Worm (Caenorhabditis elegans): ENCODE results near the gene F07F6.4.

F07F6.4 gene

DNA sequence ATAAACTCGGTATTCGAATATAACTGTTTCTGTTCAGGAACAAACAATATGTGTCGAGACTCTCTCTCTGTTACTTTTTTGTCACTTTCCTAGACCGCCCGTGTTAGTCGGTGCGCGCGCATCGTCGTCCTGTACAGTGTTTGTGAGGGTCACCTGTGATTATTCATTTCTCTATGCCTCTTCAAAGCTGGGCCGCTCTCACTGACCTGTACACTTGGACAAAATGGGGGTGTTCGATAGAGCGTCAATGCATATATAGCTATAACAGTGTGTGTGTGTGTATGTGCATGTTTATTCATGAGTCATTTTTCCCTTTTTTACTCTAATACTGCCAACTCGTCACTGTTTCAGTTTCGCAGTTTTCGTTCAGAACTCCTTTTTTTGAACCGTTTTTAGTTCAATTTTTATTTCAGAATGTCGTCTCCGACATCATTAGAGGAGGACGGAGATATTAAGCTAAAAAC lies 49.7 kb downstream of the F07F6.4 start, which contains the start of gene pkc-3 (continued):
- no peak for TF ChIP-seq zip-5 (tag; optimal IDR thresholded peaks at IDR 0.05)
- TF ChIP-seq ahr-1 (tag; optimal IDR thresholded peaks at IDR 0.05) = no peak

DNA sequence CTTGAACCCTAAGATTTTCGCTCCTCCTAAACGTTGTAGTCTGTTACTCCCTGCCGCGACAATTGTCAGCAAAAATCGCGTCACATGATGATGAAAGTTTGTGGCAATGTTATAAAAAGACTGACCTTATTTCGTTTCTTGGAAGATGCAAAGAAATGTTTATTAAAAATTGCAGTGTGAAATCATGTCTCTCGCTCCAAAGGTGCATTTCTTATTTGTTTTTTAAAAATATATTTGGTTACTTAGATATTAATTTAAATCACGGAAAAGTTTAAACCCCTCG lies 51.2 kb downstream of the F07F6.4 start:
- TF ChIP-seq nfya-1 (tag; optimal IDR thresholded peaks at IDR 0.05) (no peak), nhr-232 (tag; optimal IDR thresholded peaks at IDR 0.05) (no peak), hlh-30 (tag; optimal IDR thresholded peaks at IDR 0.05; ENCODE audit: insufficient read depth) (no peak), K09A11.1 (tag; optimal IDR thresholded peaks at IDR 0.05; ENCODE audit: insufficient read depth) (no peak), Y22D7AL.16 (tag; optimal IDR thresholded peaks at IDR 0.05) (no peak), pag-3 (tag; optimal IDR thresholded peaks at IDR 0.05; ENCODE audit: borderline replicate concordance) (no peak), tbx-2 (tag; optimal IDR thresholded peaks at IDR 0.05) (no peak), gmeb-2 (tag; optimal IDR thresholded peaks at IDR 0.05) (no peak), hlh-8 (tag; optimal IDR thresholded peaks at IDR 0.05) (no peak), madf-2 (tag; optimal IDR thresholded peaks at IDR 0.05) (no peak), ama-1 (optimal IDR thresholded peaks at IDR 0.05) (no peak)

DNA sequence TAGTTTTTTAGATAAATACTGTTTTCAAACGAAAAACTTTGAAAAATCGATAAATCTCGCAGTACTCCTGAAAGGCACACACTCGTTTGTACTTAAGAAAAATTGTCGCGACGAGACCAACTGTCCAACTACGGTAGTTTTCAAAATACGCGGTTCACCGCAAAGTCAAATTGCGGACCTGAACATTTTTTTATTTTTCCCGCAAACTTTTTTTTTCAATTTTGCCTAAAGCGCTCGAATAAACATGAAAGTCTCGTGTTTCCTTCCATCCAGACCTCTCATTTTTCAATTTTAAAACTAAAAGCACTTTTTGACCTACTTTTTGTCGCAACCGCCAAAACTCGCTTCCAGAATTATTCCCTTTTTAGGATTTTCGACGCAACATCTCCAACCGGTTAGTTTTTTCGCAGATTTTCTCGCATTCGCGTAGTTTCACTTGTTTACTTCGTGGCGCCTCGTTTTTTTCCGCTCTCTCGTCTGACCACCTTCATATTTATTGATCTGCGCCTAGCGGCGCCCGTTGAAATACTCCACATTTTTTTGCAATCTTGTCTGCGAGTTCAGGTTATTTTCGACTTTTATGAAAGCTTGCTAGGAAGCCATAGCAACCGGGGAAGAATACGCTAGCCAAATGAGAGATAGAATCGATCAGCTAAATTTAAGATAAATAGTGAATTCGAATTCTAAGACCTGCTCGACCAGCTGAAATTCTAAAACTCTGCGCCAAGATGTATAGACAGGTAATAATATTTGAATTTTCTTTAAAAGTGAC lies 51.7 kb downstream of the F07F6.4 start, which contains the start of gene prdx-2:
prdx-2 (plus strand) TSS at position 729 of the 772 bp plus-strand sequence.
- TF ChIP-seq nhr-232 (tag; optimal IDR thresholded peaks at IDR 0.05) (no peak), ceh-19 (GFP tag; optimal IDR thresholded peaks at IDR 0.05) (no peak), mec-3 (tag; optimal IDR thresholded peaks at IDR 0.05; ENCODE audit: borderline replicate concordance) (no peak), K09A11.1 (tag; optimal IDR thresholded peaks at IDR 0.05; ENCODE audit: insufficient read depth) (no peak), C38D4.7 (GFP tag; optimal IDR thresholded peaks at IDR 0.05) (no peak), ztf-16 (tag; optimal IDR thresholded peaks at IDR 0.05) (no peak), hlh-13 (GFP tag; optimal IDR thresholded peaks at IDR 0.05) (no peak), ceh-45 (GFP tag; IDR thresholded peaks at IDR 0.05) (no peak), pros-1 (tag; optimal IDR thresholded peaks at IDR 0.05) (no peak), che-1 (tag; optimal IDR thresholded peaks at IDR 0.05) (no peak), elt-4 (tag; optimal IDR thresholded peaks at IDR 0.05) (no peak)

Data from whole organism, late embryonic.